Worm (Caenorhabditis elegans): ENCODE measurements around the gene C33C12.12.

C33C12.12 gene

ce11 chrII:2150485-2150985 is 19.4 kb downstream of the C33C12.12 start, which contains the start of the genes C40A11.7 and C40A11.8:
Gene C40A11.7, minus strand, starts transcription at chrII:2150585.
Gene C40A11.8, minus strand, starts transcription at chrII:2150935.
- no peak for TF ChIP-seq skn-1 (tag; optimal IDR thresholded peaks at IDR 0.05)
- no peak for TF ChIP-seq C16A3.4 (tag; optimal IDR thresholded peaks at IDR 0.05)
- TF ChIP-seq nhr-90 (tag; optimal IDR thresholded peaks at IDR 0.05; ENCODE audit: poor library complexity) = no peak
- TF ChIP-seq swsn-7 (tag; optimal IDR thresholded peaks at IDR 0.05) = no peak
- TF ChIP-seq C04F5.9 (tag; optimal IDR thresholded peaks at IDR 0.05) = no peak

ce11 chrII:2146900-2147375 is 23.0 kb downstream of the C33C12.12 start, which contains the start of gene C40A11.2:
Gene C40A11.2, plus strand, starts transcription at chrII:2146950.
- no peak for TF ChIP-seq efl-1 (optimal IDR thresholded peaks at IDR 0.05)
- peak in 1 of 2 experiments; percentile 5 for TF ChIP-seq efl-1 (GFP tag; optimal IDR thresholded peaks at IDR 0.05 in 1 of 2)
- TF ChIP-seq ceh-8 (GFP tag; optimal IDR thresholded peaks at IDR 0.05) = no peak

ce11 chrII:2145566-2145965 is 24.4 kb downstream of the C33C12.12 start, which contains the start of gene C40A11.6:
Gene C40A11.6, minus strand, starts transcription at chrII:2145666.
- TF ChIP-seq nhr-12 (tag; optimal IDR thresholded peaks at IDR 0.05) = no peak
- no peak for TF ChIP-seq elt-2 (tag; optimal IDR thresholded peaks at IDR 0.05)
- TF ChIP-seq dpl-1 (GFP tag; optimal IDR thresholded peaks at IDR 0.05) = no peak
- TF ChIP-seq nhr-11 (tag; optimal IDR thresholded peaks at IDR 0.05) = no peak
- TF ChIP-seq zip-4 (GFP tag; optimal IDR thresholded peaks at IDR 0.05) = no peak
- no peak for TF ChIP-seq nhr-90 (tag; optimal IDR thresholded peaks at IDR 0.05; ENCODE audit: poor library complexity)
- no peak for TF ChIP-seq unc-30 (tag; optimal IDR thresholded peaks at IDR 0.05)
- TF ChIP-seq nhr-20 (tag; optimal IDR thresholded peaks at IDR 0.05) = no peak
- no peak for TF ChIP-seq lin-39 (tag; optimal IDR thresholded peaks at IDR 0.05)
- no peak for TF ChIP-seq tlp-1 (tag; optimal IDR thresholded peaks at IDR 0.05)
- no peak for TF ChIP-seq nhr-76 (tag; optimal IDR thresholded peaks at IDR 0.05)
- TF ChIP-seq ceh-63 (GFP tag; optimal IDR thresholded peaks at IDR 0.05) = no peak
- TF ChIP-seq sptf-1 (tag; optimal IDR thresholded peaks at IDR 0.05) = no peak
- no peak for TF ChIP-seq nhr-84 (tag; optimal IDR thresholded peaks at IDR 0.05)
- no peak for TF ChIP-seq mdl-1 (tag; optimal IDR thresholded peaks at IDR 0.05)
- TF ChIP-seq xbp-1 (tag; optimal IDR thresholded peaks at IDR 0.05) = no peak
- TF ChIP-seq nhr-47 (tag; optimal IDR thresholded peaks at IDR 0.05) = no peak
- no peak for TF ChIP-seq hlh-4 (tag; optimal IDR thresholded peaks at IDR 0.05)
- no peak for TF ChIP-seq efl-3 (GFP tag; optimal IDR thresholded peaks at IDR 0.05)
- no peak for TF ChIP-seq ceh-82 (tag; optimal IDR thresholded peaks at IDR 0.05)

ce11 chrII:2140817-2141216 is 29.2 kb downstream of the C33C12.12 start, which contains the start of gene C40A11.3:
Gene C40A11.3, plus strand, starts transcription at chrII:2141117.
- TF ChIP-seq lin-15B (tag; optimal IDR thresholded peaks at IDR 0.05) (no peak), lir-3 (tag; optimal IDR thresholded peaks at IDR 0.05; ENCODE audit: poor library complexity) (no peak), ceh-88 (GFP tag; IDR thresholded peaks at IDR 0.05) (no peak), unc-86 (tag; optimal IDR thresholded peaks at IDR 0.05) (no peak), vab-15 (tag; optimal IDR thresholded peaks at IDR 0.05) (no peak), aly-2 (tag; optimal IDR thresholded peaks at IDR 0.05) (no peak), elt-2 (tag; optimal IDR thresholded peaks at IDR 0.05) (no peak), mep-1 (tag; optimal IDR thresholded peaks at IDR 0.05) (no peak), grh-1 (GFP tag; IDR thresholded peaks at IDR 0.05) (no peak), nhr-85 (tag) (no peak), nhr-28 (tag; optimal IDR thresholded peaks at IDR 0.05) (no peak)
